Fruit fly (Drosophila melanogaster) whole organism, embryonic: ENCODE measurements around the gene Rlb1.
A peak's percentile ranks its signal among the peaks of the same experiment; 100 is the strongest.

Experiments used
- Awh ChIP-seq: fragments of 200-800 bp; sonication (Bioruptor generic); IDR thresholded peaks from 2 replicates; pipeline ENCODE4, ENCODE4 v1.3.6; 2022; ENCODE audit warnings: missing biosample characterization, missing genetic modification characterization
- CG12071 ChIP-seq: fragments of 200-800 bp; sonication (Bioruptor generic); optimal IDR thresholded peaks from 3 replicates; lab custom pipeline; 2018; ENCODE audit warnings: missing biosample characterization, mild to moderate bottlenecking, missing genetic modification characterization
- CG14710 ChIP-seq: fragments of 200-800 bp; sonication (Bioruptor generic); optimal IDR thresholded peaks from 3 replicates; lab custom pipeline; 2019; ENCODE audit warnings: missing biosample characterization, mild to moderate bottlenecking, missing genetic modification characterization, moderate library complexity
- CG15514 ChIP-seq: fragments of 200-800 bp; sonication (Bioruptor generic); optimal IDR thresholded peaks from 3 replicates; lab custom pipeline; 2017; ENCODE audit warnings: missing biosample characterization, missing genetic modification characterization, mild to moderate bottlenecking, moderate library complexity, missing genetic modification reagents
- CG17359 ChIP-seq: fragments of 200-800 bp; sonication (Bioruptor generic); optimal IDR thresholded peaks from 3 replicates; lab custom pipeline; 2018; ENCODE audit warnings: missing biosample characterization, mild to moderate bottlenecking, missing genetic modification characterization, moderate library complexity
- CG17385 ChIP-seq: fragments of 200-800 bp; sonication (Bioruptor generic); optimal IDR thresholded peaks from 3 replicates; lab custom pipeline; 2018; ENCODE audit warnings: missing biosample characterization, mild to moderate bottlenecking, missing genetic modification characterization
- CG18619 ChIP-seq: fragments of 200-800 bp; sonication (Bioruptor generic); optimal IDR thresholded peaks from 3 replicates; lab custom pipeline; 2017; ENCODE audit warnings: missing biosample characterization, mild to moderate bottlenecking, missing genetic modification characterization
- CG2712 ChIP-seq: fragments of 200-800 bp; optimal IDR thresholded peaks from 3 replicates; lab custom pipeline; 2019; ENCODE audit warnings: missing biosample characterization, mild to moderate bottlenecking, missing genetic modification characterization, moderate library complexity
- CG3163 ChIP-seq: fragments of 200-800 bp; sonication (Bioruptor generic); optimal IDR thresholded peaks from 3 replicates; lab custom pipeline; 2016; ENCODE audit warnings: missing biosample characterization, missing genetic modification characterization
- CG34422 ChIP-seq: fragments of 200-800 bp; sonication (Bioruptor generic); IDR thresholded peaks from 3 replicates; pipeline ENCODE4 v1.3.6; 2022; ENCODE audit warnings: missing biosample characterization, missing genetic modification characterization
- CG42726 ChIP-seq: fragments of 200-800 bp; sonication (Bioruptor generic); IDR thresholded peaks from 2 replicates; pipeline ENCODE4 v1.3.6; 2022; ENCODE audit warnings: missing biosample characterization, missing genetic modification characterization; ENCODE audit not compliant: partially characterized antibody
- CG6254 ChIP-seq: fragments of 200-800 bp; sonication (Bioruptor generic); optimal IDR thresholded peaks from 3 replicates; lab custom pipeline; 2017; ENCODE audit warnings: mild to moderate bottlenecking, missing biosample characterization, missing genetic modification reagents, missing genetic modification characterization
- CG7271 ChIP-seq: fragments of 200-800 bp; sonication (Bioruptor generic); optimal IDR thresholded peaks from 2 replicates; lab custom pipeline; 2018; ENCODE audit warnings: missing biosample characterization, mild to moderate bottlenecking, missing genetic modification characterization, moderate library complexity
- CG7357 ChIP-seq: fragments of 200-800 bp; sonication (Bioruptor generic); IDR thresholded peaks from 3 replicates; pipeline ENCODE4 v1.3.6; 2022; ENCODE audit warnings: missing biosample characterization, missing genetic modification characterization
- CG8089 ChIP-seq: fragments of 200-800 bp; sonication (Bioruptor generic); optimal IDR thresholded peaks from 3 replicates; lab custom pipeline; 2016; ENCODE audit warnings: missing biosample characterization, missing genetic modification characterization
- CTCF ChIP-seq: fragments of 200-800 bp; sonication (Bioruptor generic); optimal IDR thresholded peaks from 2 replicates; lab custom pipeline; 2017; ENCODE audit warnings: missing biosample characterization, mild to moderate bottlenecking, missing genetic modification characterization, moderate library complexity
- CrebB ChIP-seq: fragments of 200-800 bp; sonication (Bioruptor generic); optimal IDR thresholded peaks from 3 replicates; lab custom pipeline; 2018; ENCODE audit warnings: missing biosample characterization, mild to moderate bottlenecking, missing genetic modification characterization
- D19B ChIP-seq: fragments of 200-800 bp; sonication (Bioruptor generic); optimal IDR thresholded peaks from 2 replicates; lab custom pipeline; 2017; ENCODE audit warnings: missing biosample characterization, mild to moderate bottlenecking, missing genetic modification characterization
- Drgx ChIP-seq: fragments of 200-800 bp; sonication (Bioruptor generic); IDR thresholded peaks from 2 replicates; pipeline ENCODE4 v1.3.6; 2022; ENCODE audit warnings: missing biosample characterization, missing genetic modification characterization
- ERR ChIP-seq: fragments of 200-800 bp; sonication (Bioruptor generic); optimal IDR thresholded peaks from 2 replicates; lab custom pipeline; 2016; ENCODE audit warnings: missing biosample characterization, missing genetic modification characterization
- GATAe ChIP-seq: fragments of 200-800 bp; sonication (Bioruptor generic); conservative IDR thresholded peaks from 2 replicates; pipeline ENCODE4 v1.3.6; 2022; ENCODE audit warnings: missing biosample characterization, missing genetic modification characterization
- H15 ChIP-seq: fragments of 200-800 bp; sonication (Bioruptor generic); IDR thresholded peaks from 3 replicates; pipeline ENCODE4 v1.3.6; 2022; ENCODE audit warnings: missing biosample characterization, missing genetic modification characterization
- HLH54F ChIP-seq: fragments of 200-800 bp; sonication (Bioruptor generic); optimal IDR thresholded peaks from 3 replicates; lab custom pipeline; 2016; ENCODE audit warnings: missing biosample characterization, missing genetic modification characterization
- Lim3 ChIP-seq: fragments of 200-800 bp; sonication (Bioruptor generic); IDR thresholded peaks from 2 replicates; pipeline ENCODE4 v1.3.6; 2022; ENCODE audit warnings: missing biosample characterization, missing genetic modification characterization
- MBD-R2 ChIP-seq: fragments of 200-800 bp; sonication (Bioruptor generic); IDR thresholded peaks from 2 replicates; pipeline ENCODE4 v1.3.6; 2022; ENCODE audit warnings: missing biosample characterization, missing genetic modification characterization
- MESR4 ChIP-seq: fragments of 200-800 bp; sonication (Bioruptor generic); optimal IDR thresholded peaks from 2 replicates; lab custom pipeline; 2018; ENCODE audit warnings: missing biosample characterization, mild to moderate bottlenecking, missing genetic modification characterization, moderate library complexity
- NK7.1 ChIP-seq: fragments of 200-800 bp; sonication (Bioruptor generic); optimal IDR thresholded peaks from 3 replicates; lab custom pipeline; 2016; ENCODE audit warnings: missing biosample characterization, missing genetic modification characterization
- Nf-YA ChIP-seq: fragments of 200-800 bp; sonication (Bioruptor generic); IDR thresholded peaks from 2 replicates; pipeline ENCODE4 v1.3.6; 2022; ENCODE audit warnings: missing biosample characterization, missing genetic modification characterization
- Rfx ChIP-seq: fragments of 200-800 bp; sonication (Bioruptor generic); IDR thresholded peaks from 2 replicates; pipeline ENCODE4 v1.3.6; 2022; ENCODE audit warnings: missing biosample characterization, missing genetic modification characterization
- Sox102F ChIP-seq: fragments of 200-800 bp; sonication (Bioruptor generic); optimal IDR thresholded peaks from 2 replicates; lab custom pipeline; 2018; ENCODE audit warnings: missing biosample characterization, mild to moderate bottlenecking, missing genetic modification characterization, moderate library complexity
- Trl ChIP-seq, 3 experiments: fragments of >200 bp in 2 of 3; fragments of 200-800 bp in 1 of 3; sonication (Bioruptor generic) in 1 of 3; optimal IDR thresholded peaks; 2 replicates in 1 of 3; 3 replicates in 2 of 3; lab custom pipeline; 2016 to 2017; ENCODE audit warnings: missing biosample characterization in 1 of 3, missing genetic modification characterization in 1 of 3
- Usf ChIP-seq: fragments of 200-800 bp; sonication (Bioruptor generic); optimal IDR thresholded peaks from 2 replicates; lab custom pipeline; 2017; ENCODE audit warnings: missing genotype, missing biosample characterization, missing genetic modification characterization
- chn ChIP-seq: fragments of 200-800 bp; sonication (Bioruptor generic); optimal IDR thresholded peaks from 2 replicates; lab custom pipeline; 2016; ENCODE audit warnings: missing biosample characterization, missing genetic modification characterization
- ci ChIP-seq: fragments of 200-800 bp; sonication (Bioruptor generic); IDR thresholded peaks from 3 replicates; pipeline ENCODE4 v1.3.6; 2022; ENCODE audit warnings: missing biosample characterization, missing genetic modification characterization
- dan ChIP-seq: fragments of 200-800 bp; sonication (Bioruptor generic); IDR thresholded peaks from 2 replicates; pipeline ENCODE4 v1.3.6; 2022; ENCODE audit warnings: missing biosample characterization, missing genetic modification characterization
- dpn ChIP-seq, 2 experiments: fragments of 200-800 bp; sonication (Bioruptor generic); optimal IDR thresholded peaks; 3 replicates each; lab custom pipeline; 2016; ENCODE audit warnings: missing biosample characterization in 2 of 2, missing genetic modification characterization in 2 of 2
- ewg ChIP-seq: fragments of 200-800 bp; sonication (Bioruptor generic); optimal IDR thresholded peaks from 3 replicates; lab custom pipeline; 2017; ENCODE audit warnings: mild to moderate bottlenecking, missing biosample characterization, missing genetic modification reagents, missing genetic modification characterization
- hbn ChIP-seq: fragments of 200-800 bp; sonication (Bioruptor generic); IDR thresholded peaks from 2 replicates; pipeline ENCODE4 v1.3.6; 2022; ENCODE audit warnings: missing biosample characterization, missing genetic modification characterization; ENCODE audit not compliant: partially characterized antibody
- kah ChIP-seq: fragments of 200-800 bp; sonication (Bioruptor generic); optimal IDR thresholded peaks from 2 replicates; lab custom pipeline; 2018; ENCODE audit warnings: missing biosample characterization, mild to moderate bottlenecking, missing genetic modification characterization
- mirr ChIP-seq: fragments of 200-800 bp; sonication (Bioruptor generic); optimal IDR thresholded peaks from 3 replicates; lab custom pipeline; 2018; ENCODE audit warnings: missing biosample characterization, mild to moderate bottlenecking, missing genetic modification characterization
- pan ChIP-seq, 4 experiments: fragments of >200 bp in 3 of 4; fragments of 200-800 bp in 1 of 4; sonication (Bioruptor generic) in 1 of 4; optimal IDR thresholded peaks in 3 of 4; IDR thresholded peaks in 1 of 4; 2 replicates each; pipeline versions ENCODE4 v1.3.6 to Lab custom; 2017 to 2022; ENCODE audit warnings: missing biosample characterization in 2 of 4, missing genetic modification characterization in 2 of 4, mixed read lengths in 1 of 4
- peb ChIP-seq: fragments of 200-800 bp; sonication (Bioruptor generic); IDR thresholded peaks from 2 replicates; pipeline ENCODE4 v1.3.6; 2022; ENCODE audit warnings: missing biosample characterization, missing genetic modification characterization
- prd ChIP-seq, 3 experiments: fragments of >200 bp in 2 of 3; fragments of 200-800 bp in 1 of 3; sonication (Bioruptor generic) in 1 of 3; optimal IDR thresholded peaks in 2 of 3; IDR thresholded peaks in 1 of 3; 2 replicates in 2 of 3; 3 replicates in 1 of 3; pipeline versions ENCODE4 v1.3.6 to Lab custom; 2017 to 2022; ENCODE audit warnings: missing biosample characterization in 1 of 3, missing genetic modification characterization in 1 of 3
- pros ChIP-seq: fragments of 200-800 bp; sonication (Bioruptor generic); optimal IDR thresholded peaks from 3 replicates; lab custom pipeline; 2019; ENCODE audit warnings: missing biosample characterization, mild to moderate bottlenecking, missing genetic modification characterization, moderate library complexity
- sc ChIP-seq, 3 experiments: fragments of >200 bp in 2 of 3; fragments of 200-800 bp in 1 of 3; sonication (Bioruptor generic) in 1 of 3; optimal IDR thresholded peaks; 2 replicates in 2 of 3; 3 replicates in 1 of 3; lab custom pipeline; 2017; ENCODE audit warnings: mild to moderate bottlenecking in 1 of 3, missing biosample characterization in 1 of 3, missing genetic modification characterization in 1 of 3, missing genetic modification reagents in 1 of 3
- sens ChIP-seq: fragments of 200-800 bp; sonication (Bioruptor generic); peaks from one replicate; lab custom pipeline; 2016; ENCODE audit warnings: missing biosample characterization, missing genetic modification characterization
- tna ChIP-seq: fragments of 200-800 bp; sonication (Bioruptor generic); IDR thresholded peaks from 2 replicates; pipeline ENCODE4 v1.3.6; 2022; ENCODE audit warnings: missing biosample characterization, missing genetic modification characterization; ENCODE audit not compliant: partially characterized antibody
- toy ChIP-seq: fragments of 200-800 bp; sonication (Bioruptor generic); IDR thresholded peaks from 2 replicates; pipeline ENCODE4 v1.3.6; 2022; ENCODE audit warnings: missing biosample characterization, missing genetic modification characterization
- unc-4 ChIP-seq: fragments of 200-800 bp; sonication (Bioruptor generic); IDR thresholded peaks from 2 replicates; pipeline ENCODE4 v1.3.6; 2022; ENCODE audit warnings: missing biosample characterization, missing genetic modification characterization; ENCODE audit not compliant: partially characterized antibody

Rlb1 gene

dm6 chr3R:9502416-9502763 is 10.7 kb upstream of the Rlb1 start, which contains the start of gene RhoL (continued):
- TF ChIP-seq MESR4 (GFP tag; lab: Kevin White, UChicago) = peak; percentile 5
- peak; percentile 38; the same call in 1 of the 2 replicates for TF ChIP-seq hbn (GFP tag; lab: Robert Waterston, UW)
- TF ChIP-seq chn (GFP tag; lab: Kevin White, UChicago) = peak; percentile 37
- TF ChIP-seq CG14710 (tag; lab: Kevin White, UChicago) = no peak
- TF ChIP-seq CG34422 (GFP tag; lab: Robert Waterston, UW) = peak; percentile 39; the same call in 1 of the 3 replicates
- TF ChIP-seq toy = 0 out of 2 replicates have a peak, but pooled peaks have one; percentile 40
- TF ChIP-seq CG18619 (GFP tag; lab: Kevin White, UChicago) = no peak
- TF ChIP-seq dpn (GFP tag; optimal IDR thresholded peaks at IDR 0.05; lab: Kevin White, UChicago) = no peak
- no peak for TF ChIP-seq CG7271
- no peak for TF ChIP-seq CG17359
- TF ChIP-seq ci (GFP tag; lab: Robert Waterston, UW) = peak; percentile 73; the same call in 2 of the 3 replicates
- TF ChIP-seq CG17385 (GFP tag; lab: Kevin White, UChicago) = peak; percentile 43
- no peak for TF ChIP-seq MBD-R2
- TF ChIP-seq CG6254 (GFP tag; lab: Kevin White, UChicago) = no peak
- no peak; the same call in 1 of the 2 replicates for TF ChIP-seq GATAe
- peak; percentile 83 for TF ChIP-seq sens
- no peak for TF ChIP-seq CG8089 (GFP tag; lab: Kevin White, UChicago)
- peak; percentile 98 for TF ChIP-seq CG3163
- TF ChIP-seq Lim3 (GFP tag; lab: Robert Waterston, UW) = no peak
- TF ChIP-seq H15 (GFP tag; lab: Robert Waterston, UW) = no peak
- TF ChIP-seq Awh (GFP tag; lab: Robert Waterston, UW) = 0 out of 2 replicates have a peak, but pooled peaks have one; percentile 37
- TF ChIP-seq CrebB (tag; lab: Kevin White, UChicago) = peak; percentile 64
- no peak for TF ChIP-seq HLH54F (GFP tag; lab: Kevin White, UChicago)
- TF ChIP-seq Drgx = peak; percentile 45; the same call in 1 of the 2 replicates
- no peak for TF ChIP-seq sc (optimal IDR thresholded peaks at IDR 0.05; lab: Kevin White, UChicago)
- TF ChIP-seq sc (GFP tag; optimal IDR thresholded peaks at IDR 0.05; lab: Kevin White, UChicago) = no peak
- peak; percentile 57; the same call in 1 of the 2 replicates for TF ChIP-seq CG42726
- peak; percentile 93 for TF ChIP-seq Trl (optimal IDR thresholded peaks at IDR 0.05; lab: Kevin White, UChicago)
- TF ChIP-seq Trl (GFP tag; optimal IDR thresholded peaks at IDR 0.05; lab: Kevin White, UChicago) = peak; percentile 38
- TF ChIP-seq ERR (GFP tag; lab: Kevin White, UChicago) = no peak
- peak; percentile 60 for TF ChIP-seq CG12071 (GFP tag; lab: Kevin White, UChicago)
- no peak for TF ChIP-seq peb (GFP tag; lab: Robert Waterston, UW)
- no peak for TF ChIP-seq CTCF
- peak; percentile 4 for TF ChIP-seq pros (GFP tag; lab: Kevin White, UChicago)
- TF ChIP-seq Usf (GFP tag; lab: Kevin White, UChicago) = no peak
- no peak for TF ChIP-seq Sox102F (GFP tag; lab: Kevin White, UChicago)
- no peak for TF ChIP-seq D19B (GFP tag; lab: Kevin White, UChicago)
- TF ChIP-seq mirr (GFP tag; lab: Kevin White, UChicago) = peak; percentile 83
- peak; percentile 40; the same call in 1 of the 2 replicates for TF ChIP-seq Rfx (GFP tag; lab: Robert Waterston, UW)
- peak; percentile 44; the same call in 1 of the 2 replicates for TF ChIP-seq unc-4 (GFP tag; lab: Robert Waterston, UW)
- no peak for TF ChIP-seq ewg (GFP tag; lab: Kevin White, UChicago)
- peak; percentile 41 for TF ChIP-seq kah (GFP tag; lab: Kevin White, UChicago)
- TF ChIP-seq dan (GFP tag; lab: Robert Waterston, UW) = no peak
- no peak for TF ChIP-seq NK7.1 (GFP tag; lab: Kevin White, UChicago)
- TF ChIP-seq Nf-YA (GFP tag; lab: Robert Waterston, UW) = 0 out of 2 replicates have a peak, but pooled peaks have one; percentile 24
- peak; percentile 27 for TF ChIP-seq CG2712 (tag; lab: Kevin White, UChicago)
- TF ChIP-seq CG7357 (GFP tag; lab: Robert Waterston, UW) = no peak
- peak; percentile 20 for TF ChIP-seq CG15514 (GFP tag; lab: Kevin White, UChicago)
- peak; percentile 48; the same call in 1 of the 2 replicates for TF ChIP-seq tna (GFP tag; lab: Robert Waterston, UW)
- no peak for TF ChIP-seq prd (optimal IDR thresholded peaks at IDR 0.05; lab: Kevin White, UChicago)
- no peak for TF ChIP-seq prd (GFP tag; IDR thresholded peaks at IDR 0.05; lab: Robert Waterston, UW)
- no peak for TF ChIP-seq pan (optimal IDR thresholded peaks at IDR 0.05; lab: Kevin White, UChicago)
- peak in 1 of 2 experiments; percentile 14 for TF ChIP-seq pan (GFP tag; optimal IDR thresholded peaks at IDR 0.05 in 1 of 2, IDR thresholded peaks at IDR 0.05 in 1 of 2)
